Fruit fly (Drosophila melanogaster) whole organism, embryonic: ENCODE results near the gene CG11790.
A peak's percentile ranks its signal among the peaks of the same experiment; 100 is the strongest.

Experiments
- Abd-B ChIP-seq: fragments of 200-800 bp; sonication (Bioruptor generic); optimal IDR thresholded peaks from 2 replicates; lab custom pipeline; 2018; ENCODE audit warnings: missing biosample characterization, mild to moderate bottlenecking, missing genetic modification characterization, moderate library complexity
- C15 ChIP-seq: fragments of 200-800 bp; sonication (Bioruptor generic); IDR thresholded peaks from 3 replicates; pipeline ENCODE4 v1.3.6; 2022; ENCODE audit warnings: missing biosample characterization, missing genetic modification characterization
- CG1024 ChIP-seq: fragments of 200-800 bp; sonication (Bioruptor generic); IDR thresholded peaks from 2 replicates; pipeline ENCODE4 v1.3.6; 2022; ENCODE audit warnings: missing biosample characterization, missing genetic modification characterization
- CG10274 ChIP-seq: fragments of 200-800 bp; sonication (Bioruptor generic); optimal IDR thresholded peaks from 3 replicates; lab custom pipeline; 2017; ENCODE audit warnings: missing biosample characterization, mild to moderate bottlenecking, missing genetic modification characterization
- CG11560 ChIP-seq: fragments of 200-800 bp; sonication (Bioruptor generic); IDR thresholded peaks from 3 replicates; pipeline ENCODE4 v1.3.6; 2022; ENCODE audit warnings: missing biosample characterization, missing genetic modification characterization
- CG11723 ChIP-seq: fragments of 200-800 bp; sonication (Bioruptor generic); optimal IDR thresholded peaks from 2 replicates; lab custom pipeline; 2017; ENCODE audit warnings: missing biosample characterization, mild to moderate bottlenecking, missing genetic modification characterization
- CG1233 ChIP-seq: fragments of 200-800 bp; sonication (Bioruptor generic); optimal IDR thresholded peaks from 4 replicates; lab custom pipeline; 2018; ENCODE audit warnings: missing biosample characterization, mild to moderate bottlenecking, missing genetic modification characterization
- CG13894 ChIP-seq: fragments of 200-800 bp; sonication (Bioruptor generic); optimal IDR thresholded peaks from 3 replicates; lab custom pipeline; 2018; ENCODE audit warnings: missing biosample characterization, mild to moderate bottlenecking, missing genetic modification characterization, moderate library complexity
- CG16813 ChIP-seq: fragments of 200-800 bp; sonication (Bioruptor generic); IDR thresholded peaks from 3 replicates; pipeline ENCODE4 v1.3.6; 2022; ENCODE audit warnings: missing biosample characterization, missing genetic modification characterization; ENCODE audit not compliant: partially characterized antibody
- CG17568 ChIP-seq: fragments of 200-800 bp; sonication (Bioruptor generic); optimal IDR thresholded peaks from 2 replicates; lab custom pipeline; 2018; ENCODE audit warnings: missing biosample characterization, mild to moderate bottlenecking, missing genetic modification characterization, moderate library complexity
- CG3407 ChIP-seq: fragments of 200-800 bp; sonication (Bioruptor generic); optimal IDR thresholded peaks from 2 replicates; lab custom pipeline; 2018; ENCODE audit warnings: missing biosample characterization, mild to moderate bottlenecking, missing genetic modification characterization
- CG4424 ChIP-seq: fragments of 200-800 bp; sonication (Bioruptor generic); optimal IDR thresholded peaks from 3 replicates; lab custom pipeline; 2016; ENCODE audit warnings: missing biosample characterization, missing genetic modification characterization
- CG4707 ChIP-seq: fragments of 200-800 bp; sonication (Bioruptor generic); optimal IDR thresholded peaks from 2 replicates; lab custom pipeline; 2018; ENCODE audit warnings: missing biosample characterization, mild to moderate bottlenecking, missing genetic modification characterization, moderate library complexity
- CG5180 ChIP-seq: fragments of 200-800 bp; sonication (Bioruptor generic); optimal IDR thresholded peaks from 3 replicates; lab custom pipeline; 2017; ENCODE audit warnings: missing biosample characterization, missing genetic modification characterization, mild to moderate bottlenecking, moderate library complexity, missing genetic modification reagents
- CG5953 ChIP-seq: fragments of 200-800 bp; sonication (Bioruptor generic); IDR thresholded peaks from 2 replicates; pipeline ENCODE4 v1.3.6; 2022; ENCODE audit warnings: missing biosample characterization, missing genetic modification characterization
- CG6791 ChIP-seq: fragments of 200-800 bp; sonication (Bioruptor generic); IDR thresholded peaks from 3 replicates; pipeline ENCODE4 v1.3.6; 2022; ENCODE audit warnings: missing biosample characterization, missing genetic modification characterization; ENCODE audit not compliant: partially characterized antibody
- CG6854 ChIP-seq: fragments of 200-800 bp; sonication (Bioruptor generic); optimal IDR thresholded peaks from 3 replicates; lab custom pipeline; 2017; ENCODE audit warnings: missing biosample characterization, mild to moderate bottlenecking, missing genetic modification characterization
- CG8359 ChIP-seq: fragments of 200-800 bp; sonication (Bioruptor generic); optimal IDR thresholded peaks from 2 replicates; lab custom pipeline; 2017; ENCODE audit warnings: missing biosample characterization, mild to moderate bottlenecking, missing genetic modification characterization, borderline replicate concordance
- CG8944 ChIP-seq: fragments of 200-800 bp; sonication (Bioruptor generic); optimal IDR thresholded peaks from 3 replicates; lab custom pipeline; 2016; ENCODE audit warnings: missing biosample characterization, missing genetic modification characterization
- Dad ChIP-seq: fragments of 200-800 bp; sonication (Bioruptor generic); optimal IDR thresholded peaks from 3 replicates; lab custom pipeline; 2016; ENCODE audit warnings: missing biosample characterization, missing genetic modification characterization
- Dip3 ChIP-seq: fragments of 200-800 bp; sonication (Bioruptor generic); optimal IDR thresholded peaks from 3 replicates; lab custom pipeline; 2016; ENCODE audit warnings: missing biosample characterization, missing genetic modification characterization
- Drgx ChIP-seq: fragments of 200-800 bp; sonication (Bioruptor generic); IDR thresholded peaks from 2 replicates; pipeline ENCODE4 v1.3.6; 2022; ENCODE audit warnings: missing biosample characterization, missing genetic modification characterization
- E2f1 ChIP-seq: fragments of 200-800 bp; sonication (Bioruptor generic); IDR thresholded peaks from 2 replicates; pipeline ENCODE4 v1.3.6; 2022; ENCODE audit warnings: missing biosample characterization, missing genetic modification characterization
- Gug ChIP-seq: fragments of 200-800 bp; sonication (Bioruptor generic); IDR thresholded peaks from 4 replicates; pipeline ENCODE4 v1.3.6; 2022; ENCODE audit warnings: missing biosample characterization, missing genetic modification characterization
- HLH4C ChIP-seq: fragments of 200-800 bp; sonication (Bioruptor generic); IDR thresholded peaks from 3 replicates; pipeline ENCODE4 v1.3.6; 2022; ENCODE audit warnings: missing biosample characterization, missing genetic modification characterization; ENCODE audit not compliant: partially characterized antibody
- Hand ChIP-seq: fragments of 200-800 bp; sonication (Bioruptor generic); optimal IDR thresholded peaks from 2 replicates; lab custom pipeline; 2017; ENCODE audit warnings: mild to moderate bottlenecking, missing biosample characterization, missing genetic modification reagents, missing genetic modification characterization
- HmgZ ChIP-seq: fragments of 200-800 bp; sonication (Bioruptor generic); optimal IDR thresholded peaks from 2 replicates; lab custom pipeline; 2018; ENCODE audit warnings: missing biosample characterization, mild to moderate bottlenecking, missing genetic modification characterization
- Hr3 ChIP-seq: fragments of 200-800 bp; sonication (Bioruptor generic); optimal IDR thresholded peaks from 3 replicates; lab custom pipeline; 2016; ENCODE audit warnings: missing biosample characterization, missing genetic modification characterization
- NfI ChIP-seq: fragments of 200-800 bp; sonication (Bioruptor generic); optimal IDR thresholded peaks from 3 replicates; lab custom pipeline; 2018; ENCODE audit warnings: missing biosample characterization, mild to moderate bottlenecking, missing genetic modification characterization, moderate library complexity
- ash1 ChIP-seq: fragments of 200-800 bp; sonication (Bioruptor generic); optimal IDR thresholded peaks from 2 replicates; lab custom pipeline; 2018; ENCODE audit warnings: missing biosample characterization, mild to moderate bottlenecking, missing genetic modification characterization
- cato ChIP-seq: fragments of 200-800 bp; sonication (Bioruptor generic); optimal IDR thresholded peaks from 2 replicates; lab custom pipeline; 2016; ENCODE audit warnings: missing biosample characterization, missing genetic modification characterization, borderline replicate concordance
- danr ChIP-seq: fragments of 200-800 bp; sonication (Bioruptor generic); IDR thresholded peaks from 2 replicates; pipeline ENCODE4 v1.3.6; 2022; ENCODE audit warnings: missing biosample characterization, missing genetic modification characterization
- disco-r ChIP-seq: fragments of 200-800 bp; sonication (Bioruptor generic); optimal IDR thresholded peaks from 2 replicates; lab custom pipeline; 2016; ENCODE audit warnings: missing biosample characterization, missing genetic modification characterization
- exex ChIP-seq: fragments of 200-800 bp; sonication (Bioruptor generic); optimal IDR thresholded peaks from 4 replicates; lab custom pipeline; 2018; ENCODE audit warnings: missing biosample characterization, mild to moderate bottlenecking, missing genetic modification characterization, moderate library complexity
- hkb ChIP-seq, 2 experiments: fragments of 200-800 bp in 1 of 2; fragments of >200 bp in 1 of 2; sonication (Bioruptor generic) in 1 of 2; IDR thresholded peaks in 1 of 2; optimal IDR thresholded peaks in 1 of 2; 2 replicates each; pipeline versions ENCODE4 v1.3.6 to Lab custom; 2017 to 2022; ENCODE audit warnings: missing biosample characterization in 1 of 2, missing genetic modification characterization in 1 of 2
- odd ChIP-seq: fragments of 200-800 bp; sonication (Bioruptor generic); optimal IDR thresholded peaks from 2 replicates; lab custom pipeline; 2017; ENCODE audit warnings: missing biosample characterization, mild to moderate bottlenecking, missing genetic modification characterization
- p53 ChIP-seq: fragments of 200-800 bp; sonication (Bioruptor generic); optimal IDR thresholded peaks from 2 replicates; lab custom pipeline; 2016; ENCODE audit warnings: missing biosample characterization, missing genetic modification characterization
- pnt ChIP-seq: fragments of 200-800 bp; sonication (Bioruptor generic); optimal IDR thresholded peaks from 3 replicates; lab custom pipeline; 2016; ENCODE audit warnings: missing biosample characterization, missing genetic modification characterization
- prd ChIP-seq, 3 experiments: fragments of >200 bp in 2 of 3; fragments of 200-800 bp in 1 of 3; sonication (Bioruptor generic) in 1 of 3; optimal IDR thresholded peaks in 2 of 3; IDR thresholded peaks in 1 of 3; 2 replicates in 2 of 3; 3 replicates in 1 of 3; pipeline versions ENCODE4 v1.3.6 to Lab custom; 2017 to 2022; ENCODE audit warnings: missing biosample characterization in 1 of 3, missing genetic modification characterization in 1 of 3
- pum ChIP-seq: fragments of 200-800 bp; sonication (Bioruptor generic); optimal IDR thresholded peaks from 2 replicates; lab custom pipeline; 2016; ENCODE audit warnings: missing biosample characterization, missing genetic modification characterization
- run ChIP-seq: fragments of 200-800 bp; sonication (Bioruptor generic); optimal IDR thresholded peaks from 3 replicates; lab custom pipeline; 2018; ENCODE audit warnings: missing biosample characterization, mild to moderate bottlenecking, missing genetic modification characterization
- sc ChIP-seq, 3 experiments: fragments of >200 bp in 2 of 3; fragments of 200-800 bp in 1 of 3; sonication (Bioruptor generic) in 1 of 3; optimal IDR thresholded peaks; 2 replicates in 2 of 3; 3 replicates in 1 of 3; lab custom pipeline; 2017; ENCODE audit warnings: mild to moderate bottlenecking in 1 of 3, missing biosample characterization in 1 of 3, missing genetic modification characterization in 1 of 3, missing genetic modification reagents in 1 of 3
- slou ChIP-seq: fragments of 200-800 bp; sonication (Bioruptor generic); optimal IDR thresholded peaks from 3 replicates; lab custom pipeline; 2016; ENCODE audit warnings: missing biosample characterization, missing genetic modification characterization
- tin ChIP-seq: fragments of 200-800 bp; sonication (Bioruptor generic); optimal IDR thresholded peaks from 3 replicates; lab custom pipeline; 2016; ENCODE audit warnings: missing biosample characterization, missing genetic modification characterization
- trh ChIP-seq: fragments of 200-800 bp; sonication (Bioruptor generic); optimal IDR thresholded peaks from 2 replicates; lab custom pipeline; 2016; ENCODE audit warnings: missing biosample characterization, missing genetic modification characterization
- ttk ChIP-seq: fragments of 200-800 bp; sonication (Bioruptor generic); IDR thresholded peaks from 2 replicates; pipeline ENCODE4 v2.1.2; 2022; ENCODE audit warnings: missing biosample characterization, missing genetic modification characterization
- wor ChIP-seq: fragments of 200-800 bp; sonication (Bioruptor generic); IDR thresholded peaks from 2 replicates; pipeline ENCODE4 v1.3.6; 2022; ENCODE audit warnings: missing biosample characterization, missing genetic modification characterization

Gene CG11790

dm6 chr3R:25027281-25028219, 20.0 kb upstream of the CG11790 start (continued):
- no peak for TF ChIP-seq ash1
- TF ChIP-seq CG8359 (GFP tag; lab: Kevin White, UChicago) = no peak
- no peak for TF ChIP-seq CG16813 (GFP tag; lab: Robert Waterston, UW)
- TF ChIP-seq CG1024 (GFP tag; lab: Robert Waterston, UW) = no peak
- no peak for TF ChIP-seq disco-r (GFP tag; lab: Kevin White, UChicago)
- TF ChIP-seq HmgZ (tag; lab: Kevin White, UChicago) = peak; percentile 32
- TF ChIP-seq p53 (GFP tag; lab: Kevin White, UChicago) = no peak
- TF ChIP-seq Dad (GFP tag; lab: Kevin White, UChicago) = no peak
- TF ChIP-seq CG6854 (GFP tag; lab: Kevin White, UChicago) = peak; percentile 4
- TF ChIP-seq CG11723 (GFP tag; lab: Kevin White, UChicago) = no peak
- no peak; the same call in 1 of the 2 replicates for TF ChIP-seq Drgx (GFP tag; lab: Robert Waterston, UW)
- no peak for TF ChIP-seq Abd-B
- TF ChIP-seq CG6791 (GFP tag; lab: Robert Waterston, UW) = no peak
- peak; percentile 99 for TF ChIP-seq exex
- no peak for TF ChIP-seq tin (GFP tag; lab: Kevin White, UChicago)
- TF ChIP-seq cato (GFP tag; lab: Kevin White, UChicago) = no peak
- TF ChIP-seq Hr3 (GFP tag; lab: Kevin White, UChicago) = no peak
- TF ChIP-seq CG4707 (GFP tag; lab: Kevin White, UChicago) = no peak
- TF ChIP-seq wor (GFP tag; lab: Robert Waterston, UW) = no peak
- TF ChIP-seq CG8944 (GFP tag; lab: Kevin White, UChicago) = no peak
- no peak for TF ChIP-seq CG13894 (tag; lab: Kevin White, UChicago)
- no peak for TF ChIP-seq CG17568 (GFP tag; lab: Kevin White, UChicago)
- no peak for TF ChIP-seq HLH4C (GFP tag; lab: Robert Waterston, UW)
- peak; percentile 20 for TF ChIP-seq odd
- TF ChIP-seq CG5953 (GFP tag; lab: Robert Waterston, UW) = no peak
- no peak for TF ChIP-seq CG3407 (GFP tag; lab: Kevin White, UChicago)
- TF ChIP-seq trh (GFP tag; lab: Kevin White, UChicago) = no peak
- no peak for TF ChIP-seq ttk (GFP tag; lab: Robert Waterston, UW)
- TF ChIP-seq slou (GFP tag; lab: Kevin White, UChicago) = no peak
- no peak for TF ChIP-seq CG1233 (GFP tag; lab: Kevin White, UChicago)
- TF ChIP-seq Dip3 = peak; percentile 50
- no peak for TF ChIP-seq hkb (optimal IDR thresholded peaks at IDR 0.05; lab: Kevin White, UChicago)
- TF ChIP-seq hkb (GFP tag; IDR thresholded peaks at IDR 0.05; lab: Robert Waterston, UW) = peak; percentile 40; the same call in 1 of the 2 replicates
- no peak for TF ChIP-seq pum (GFP tag; lab: Kevin White, UChicago)
- no peak for TF ChIP-seq NfI
- no peak for TF ChIP-seq C15 (GFP tag; lab: Robert Waterston, UW)
- no peak for TF ChIP-seq prd (optimal IDR thresholded peaks at IDR 0.05; lab: Kevin White, UChicago)
- TF ChIP-seq prd (GFP tag; IDR thresholded peaks at IDR 0.05; lab: Robert Waterston, UW) = no peak
- TF ChIP-seq CG10274 = peak; percentile 21
- TF ChIP-seq Gug (GFP tag; lab: Robert Waterston, UW) = no peak
- no peak for TF ChIP-seq CG11560 (tag; lab: Robert Waterston, UW)
- TF ChIP-seq run (tag; lab: Kevin White, UChicago) = no peak
- TF ChIP-seq E2f1 (GFP tag; lab: Robert Waterston, UW) = no peak
- no peak for TF ChIP-seq CG4424 (GFP tag; lab: Kevin White, UChicago)
- TF ChIP-seq sc (optimal IDR thresholded peaks at IDR 0.05; lab: Kevin White, UChicago) = no peak
- no peak for TF ChIP-seq sc (GFP tag; optimal IDR thresholded peaks at IDR 0.05; lab: Kevin White, UChicago)
- TF ChIP-seq CG5180 = no peak
- TF ChIP-seq Hand (GFP tag; lab: Kevin White, UChicago) = peak; percentile 63
- no peak for TF ChIP-seq pnt (GFP tag; lab: Kevin White, UChicago)
- no peak for TF ChIP-seq danr (GFP tag; lab: Robert Waterston, UW)
